Fruit fly (Drosophila melanogaster) S2 (cell line): Measurements from ENCODE around the gene CG11816.

Experiments
- CG8478 ChIP-seq: fragments of >200 bp; optimal IDR thresholded peaks from 2 replicates; lab custom pipeline; 2018
- CTCF ChIP-seq, 2 experiments: fragments of >200 bp; optimal IDR thresholded peaks; 2 replicates each; lab custom pipeline; 2018

DNA sequence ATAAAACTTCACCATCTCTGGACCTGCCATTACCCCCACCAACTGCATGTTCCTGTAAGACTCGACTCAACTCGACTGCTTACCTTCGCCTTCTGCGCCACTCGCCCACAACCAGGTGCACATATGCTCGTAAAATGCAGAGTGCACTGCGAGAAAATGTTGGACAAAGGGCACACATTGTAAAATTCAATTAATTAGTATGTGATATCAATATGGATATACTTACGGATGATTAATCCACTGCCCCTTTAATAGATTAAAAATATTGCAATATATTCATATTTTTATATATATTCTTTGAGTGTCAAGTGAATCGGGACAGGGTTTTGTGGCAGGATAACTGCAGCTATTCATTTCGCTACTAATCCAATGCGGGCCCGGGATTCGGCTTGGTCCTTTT, 18.8 kb downstream of the CG11816 start:
- no peak for TF ChIP-seq CG8478 (lab: Kevin White, UChicago)
- TF ChIP-seq CTCF (optimal IDR thresholded peaks at IDR 0.05; lab: Kevin White, UChicago) = no peak
